Worm (Caenorhabditis elegans) whole organism, midembryonic: Measurements from ENCODE around the gene sre-16.

ENCODE experiments used
- T22C8.4 ChIP-seq: fragments of 200-800 bp; sonication (Bioruptor generic); IDR thresholded peaks from 2 replicates; pipeline ENCODE4 v1.3.6; 2022; ENCODE audit warnings: missing genetic modification characterization, missing compliant biosample characterization
- cog-1 ChIP-seq: sonication (generic microtip); optimal IDR thresholded peaks from 2 replicates; lab custom pipeline; 2016; ENCODE audit warnings: missing genetic modification characterization, missing compliant biosample characterization
- flt-1 ChIP-seq: fragments of 200-800 bp; sonication (Bioruptor generic); IDR thresholded peaks from 2 replicates; pipeline ENCODE4 v1.3.6; 2022; ENCODE audit warnings: missing genetic modification characterization, missing compliant biosample characterization
- klf-2 ChIP-seq: fragments of 200-800 bp; sonication (Bioruptor generic); conservative IDR thresholded peaks from 2 replicates; pipeline ENCODE4 v1.3.6; 2022; ENCODE audit warnings: missing genetic modification reagents, missing genetic modification characterization, missing compliant biosample characterization
- med-1 ChIP-seq: sonication (generic microtip); optimal IDR thresholded peaks from 2 replicates; lab custom pipeline; 2017; ENCODE audit warnings: missing genetic modification characterization, mild to moderate bottlenecking, missing compliant biosample characterization, antibody characterized with exemption, missing genetic modification reagents; ENCODE audit not compliant: insufficient read depth
- ref-1 ChIP-seq: fragments of 200-800 bp; sonication (Bioruptor generic); conservative IDR thresholded peaks from 2 replicates; pipeline ENCODE4 v1.3.6; 2022; ENCODE audit warnings: missing genetic modification reagents, missing genetic modification characterization, missing compliant biosample characterization
- tab-1 ChIP-seq: fragments of 200-800 bp; sonication (Bioruptor generic); IDR thresholded peaks from 2 replicates; pipeline ENCODE4 v1.3.6; 2022; ENCODE audit warnings: missing genetic modification characterization, missing compliant biosample characterization
- ztf-23 ChIP-seq: fragments of 200-800 bp; sonication (Bioruptor generic); IDR thresholded peaks from 2 replicates; pipeline ENCODE4 v1.3.6; 2022; ENCODE audit warnings: missing genetic modification reagents, missing genetic modification characterization, missing compliant biosample characterization
- ztf-29 ChIP-seq: fragments of 200-800 bp; sonication (Bioruptor generic); IDR thresholded peaks from 2 replicates; pipeline ENCODE4 v1.3.6; 2022; ENCODE audit warnings: missing genetic modification reagents, missing genetic modification characterization, missing compliant biosample characterization

ce11 chrIV:12218253-12218652, 17.7 kb downstream of the sre-16 start:
- TF ChIP-seq flt-1 (GFP tag; lab: Robert Waterston, UW) (no peak), cog-1 (tag; lab: Kevin White, UChicago) (no peak), ref-1 (no peak), klf-2 (no peak), tab-1 (GFP tag; lab: Robert Waterston, UW) (no peak), med-1 (GFP tag; lab: Kevin White, UChicago) (no peak), ztf-23 (GFP tag; lab: Robert Waterston, UW) (no peak), T22C8.4 (GFP tag; lab: Robert Waterston, UW) (no peak), ztf-29 (GFP tag; lab: Robert Waterston, UW) (no peak)
